Worm (Caenorhabditis elegans) whole organism, late embryonic: ENCODE data around the gene T10F2.2.

Experiments
- ama-1 ChIP-seq: fragments of 150-350 bp; optimal IDR thresholded peaks from 2 replicates; lab custom pipeline; 2014
- ceh-9 ChIP-seq: sonication (generic microtip); optimal IDR thresholded peaks from 2 replicates; lab custom pipeline; 2016; ENCODE audit warnings: mild to moderate bottlenecking, missing genetic modification characterization, inconsistent platforms, missing compliant biosample characterization
- che-1 ChIP-seq: sonication (generic microtip); optimal IDR thresholded peaks from 2 replicates; lab custom pipeline; 2016; ENCODE audit warnings: mild to moderate bottlenecking, missing genetic modification characterization, missing compliant biosample characterization
- nhr-232 ChIP-seq: sonication (generic microtip); optimal IDR thresholded peaks from 2 replicates; lab custom pipeline; 2016; ENCODE audit warnings: missing genetic modification characterization, missing compliant biosample characterization
- odd-2 ChIP-seq: sonication (generic microtip); optimal IDR thresholded peaks from 2 replicates; lab custom pipeline; 2017; ENCODE audit warnings: antibody characterized with exemption, mild to moderate bottlenecking, missing genetic modification characterization, missing compliant biosample characterization
- pat-9 ChIP-seq: fragments of 200-800 bp; sonication (Bioruptor generic); optimal IDR thresholded peaks from 2 replicates; lab custom pipeline; 2018; ENCODE audit warnings: mild to moderate bottlenecking, missing genetic modification characterization, moderate library complexity, missing compliant biosample characterization
- pqm-1 ChIP-seq: sonication (generic microtip); optimal IDR thresholded peaks from 2 replicates; lab custom pipeline; 2016; ENCODE audit warnings: missing genetic modification characterization, missing compliant biosample characterization
- sdc-2 ChIP-seq: sonication (generic microtip); optimal IDR thresholded peaks from 2 replicates; lab custom pipeline; 2016; ENCODE audit warnings: missing genotype, missing genetic modification characterization, missing compliant biosample characterization

ce11 chrIII:5160803-5161202 lies 4.3 kb downstream of the T10F2.2 start:
- no peak for TF ChIP-seq odd-2 (tag; lab: Kevin White, UChicago)
- TF ChIP-seq pqm-1 (tag; lab: Kevin White, UChicago): no peak
- TF ChIP-seq ama-1 (lab: Kevin White, UChicago): no peak
- no peak for TF ChIP-seq sdc-2 (tag; lab: Kevin White, UChicago)
- no peak for TF ChIP-seq che-1
- TF ChIP-seq nhr-232 (tag; lab: Kevin White, UChicago): no peak
- no peak for TF ChIP-seq pat-9 (tag; lab: Kevin White, UChicago)
- no peak for TF ChIP-seq ceh-9 (tag; lab: Kevin White, UChicago)
